Worm (Caenorhabditis elegans): Measurements from ENCODE around the gene cdh-7.

Gene cdh-7

DNA sequence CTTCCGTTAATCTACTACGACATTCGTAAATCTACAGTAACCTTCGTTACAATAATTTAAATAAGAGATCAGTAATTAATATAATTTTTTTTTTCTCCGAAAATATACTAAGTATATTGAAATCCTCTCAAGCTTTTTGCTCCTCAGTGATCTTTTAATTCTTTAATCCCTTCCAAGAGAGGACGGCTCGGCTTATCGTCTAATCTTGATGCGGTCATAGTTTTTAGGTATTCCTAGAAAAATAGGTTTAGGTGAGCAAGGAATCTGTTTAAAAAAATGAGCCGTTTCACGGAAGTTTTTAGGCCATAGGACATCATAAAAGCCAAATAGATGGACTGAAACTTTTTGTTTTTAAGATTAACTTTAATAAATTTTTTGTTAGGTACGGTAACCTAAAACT lies 11.0 kb upstream of the cdh-7 start:
- TF ChIP-seq F13H6.1 (tag; optimal IDR thresholded peaks at IDR 0.05) (no peak), pax-1 (tag; optimal IDR thresholded peaks at IDR 0.05) (no peak), ttx-3 (tag; optimal IDR thresholded peaks at IDR 0.05) (no peak), ceh-48 (tag; optimal IDR thresholded peaks at IDR 0.05) (no peak), ceh-9 (tag; optimal IDR thresholded peaks at IDR 0.05) (no peak), unc-86 (tag; optimal IDR thresholded peaks at IDR 0.05) (no peak), unc-55 (GFP tag; optimal IDR thresholded peaks at IDR 0.05) (no peak), ref-2 (tag; optimal IDR thresholded peaks at IDR 0.05) (no peak), npax-4 (tag; optimal IDR thresholded peaks at IDR 0.05) (no peak), eyg-1 (tag; optimal IDR thresholded peaks at IDR 0.05) (no peak), hlh-8 (tag; optimal IDR thresholded peaks at IDR 0.05) (no peak), ceh-2 (tag; optimal IDR thresholded peaks at IDR 0.05) (no peak), fax-1 (tag; optimal IDR thresholded peaks at IDR 0.05) (no peak)

DNA sequence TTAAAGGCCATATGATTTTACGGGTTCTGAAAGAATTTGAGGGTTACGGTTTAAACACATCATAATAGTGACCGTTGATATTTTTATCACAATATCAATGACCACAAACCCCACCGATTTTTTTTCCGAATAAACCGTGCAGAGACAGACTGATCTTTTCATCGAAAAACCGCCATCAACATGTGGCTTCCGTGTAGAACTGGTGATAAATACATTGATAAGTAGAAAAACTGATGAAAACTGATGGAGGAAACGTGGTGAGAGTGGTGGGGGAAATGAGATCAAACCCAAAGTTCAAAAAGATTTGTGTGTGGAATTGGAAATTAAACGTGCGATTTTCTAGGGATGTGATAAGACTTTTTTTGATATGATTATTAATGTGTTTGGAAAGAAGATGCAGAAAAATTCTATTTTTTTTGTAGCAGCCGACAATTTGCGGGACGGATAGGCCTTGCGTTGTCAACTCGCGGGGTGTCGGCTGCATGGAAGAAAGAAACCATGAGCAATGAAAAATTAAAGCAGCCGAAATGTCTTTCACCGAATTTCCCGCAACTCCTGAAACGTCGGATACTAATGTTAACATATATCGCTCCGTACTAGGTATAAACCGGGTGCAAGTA lies 4.3 kb upstream of the cdh-7 start:
- TF ChIP-seq pax-1 (tag; optimal IDR thresholded peaks at IDR 0.05) (no peak), ceh-30 (tag; optimal IDR thresholded peaks at IDR 0.05) (no peak), madf-2 (tag; optimal IDR thresholded peaks at IDR 0.05) (no peak), dmd-4 (tag; optimal IDR thresholded peaks at IDR 0.05; ENCODE audit: borderline replicate concordance) (no peak), T23F11.4 (GFP tag; optimal IDR thresholded peaks at IDR 0.05) (no peak), syd-9 (tag; optimal IDR thresholded peaks at IDR 0.05) (no peak), hlh-15 (tag; optimal IDR thresholded peaks at IDR 0.05) (no peak), nhr-11 (tag; optimal IDR thresholded peaks at IDR 0.05) (no peak), ceh-18 (tag; optimal IDR thresholded peaks at IDR 0.05) (no peak), pqm-1 (tag; optimal IDR thresholded peaks at IDR 0.05) (no peak), ceh-22 (tag; optimal IDR thresholded peaks at IDR 0.05) (no peak), rnt-1 (tag; optimal IDR thresholded peaks at IDR 0.05) (no peak), ama-1 (optimal IDR thresholded peaks at IDR 0.05) (no peak), F13H6.1 (tag; optimal IDR thresholded peaks at IDR 0.05) (no peak)

DNA sequence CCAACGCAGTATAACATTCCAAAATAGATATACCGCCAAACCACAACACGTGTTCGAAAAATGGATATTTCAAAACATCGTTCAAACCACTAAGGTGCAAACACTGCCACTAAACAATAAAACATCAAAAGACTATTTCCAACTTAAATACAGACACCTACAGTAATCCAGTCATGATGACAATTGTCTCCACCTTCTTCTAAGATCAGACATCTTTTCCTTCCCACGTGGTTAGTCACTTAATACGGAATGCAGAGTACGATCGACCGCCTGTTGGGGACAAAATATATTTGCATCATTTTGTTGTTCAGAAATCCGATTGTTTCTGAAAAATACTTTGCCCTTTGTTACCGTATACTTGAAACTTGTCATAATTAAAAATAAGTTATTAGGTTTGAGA lies 1.8 kb upstream of the cdh-7 start:
- no peak for TF ChIP-seq fkh-10 (GFP tag; optimal IDR thresholded peaks at IDR 0.05)
- no peak for TF ChIP-seq ceh-2 (tag; optimal IDR thresholded peaks at IDR 0.05)

DNA sequence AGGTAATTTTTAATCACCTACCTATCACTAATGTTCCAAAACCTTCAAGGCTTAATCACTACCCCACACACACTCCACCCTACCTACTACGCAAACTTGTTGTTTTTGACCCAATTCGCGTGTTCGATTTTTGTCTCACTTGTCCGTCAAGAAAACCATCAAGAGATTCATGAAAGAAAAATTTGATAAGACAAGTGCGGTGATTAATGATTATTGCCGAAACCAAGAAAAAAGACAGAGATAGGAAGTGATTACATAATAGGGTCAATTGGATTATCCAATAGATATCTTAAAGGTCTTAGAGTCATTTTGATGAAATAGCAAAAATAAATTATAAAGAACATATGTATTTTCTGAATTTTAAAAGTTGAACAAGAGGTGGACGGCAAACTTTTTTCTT lies 1.2 kb downstream of the cdh-7 start:
- no peak for TF ChIP-seq ets-4 (tag; optimal IDR thresholded peaks at IDR 0.05)
- no peak for TF ChIP-seq F13H6.1 (tag; optimal IDR thresholded peaks at IDR 0.05)
- TF ChIP-seq ama-1 (optimal IDR thresholded peaks at IDR 0.05), result no peak
- TF ChIP-seq syd-9 (tag; optimal IDR thresholded peaks at IDR 0.05), result no peak
- no peak for TF ChIP-seq ceh-48 (tag; optimal IDR thresholded peaks at IDR 0.05)
- no peak for TF ChIP-seq npax-4 (tag; optimal IDR thresholded peaks at IDR 0.05)
- TF ChIP-seq C08G9.2 (tag; optimal IDR thresholded peaks at IDR 0.05), result no peak
- no peak for TF ChIP-seq T23F11.4 (GFP tag; optimal IDR thresholded peaks at IDR 0.05)
- no peak for TF ChIP-seq ceh-34 (tag; optimal IDR thresholded peaks at IDR 0.05)
- no peak for TF ChIP-seq pax-1 (tag; optimal IDR thresholded peaks at IDR 0.05)
- no peak for TF ChIP-seq ttx-3 (tag; optimal IDR thresholded peaks at IDR 0.05)
- no peak for TF ChIP-seq fkh-6 (tag; optimal IDR thresholded peaks at IDR 0.05)
- TF ChIP-seq ceh-30 (tag; optimal IDR thresholded peaks at IDR 0.05), result no peak
- no peak for TF ChIP-seq ceh-2 (tag; optimal IDR thresholded peaks at IDR 0.05)
- no peak for TF ChIP-seq unc-42 (tag; optimal IDR thresholded peaks at IDR 0.05)
- no peak for TF ChIP-seq ref-2 (tag; optimal IDR thresholded peaks at IDR 0.05)
- no peak for TF ChIP-seq sdc-2 (tag; optimal IDR thresholded peaks at IDR 0.05)
- TF ChIP-seq tbx-7 (tag; optimal IDR thresholded peaks at IDR 0.05), result no peak
- no peak for TF ChIP-seq rnt-1 (tag; optimal IDR thresholded peaks at IDR 0.05)
- no peak for TF ChIP-seq ceh-18 (tag; optimal IDR thresholded peaks at IDR 0.05)

DNA sequence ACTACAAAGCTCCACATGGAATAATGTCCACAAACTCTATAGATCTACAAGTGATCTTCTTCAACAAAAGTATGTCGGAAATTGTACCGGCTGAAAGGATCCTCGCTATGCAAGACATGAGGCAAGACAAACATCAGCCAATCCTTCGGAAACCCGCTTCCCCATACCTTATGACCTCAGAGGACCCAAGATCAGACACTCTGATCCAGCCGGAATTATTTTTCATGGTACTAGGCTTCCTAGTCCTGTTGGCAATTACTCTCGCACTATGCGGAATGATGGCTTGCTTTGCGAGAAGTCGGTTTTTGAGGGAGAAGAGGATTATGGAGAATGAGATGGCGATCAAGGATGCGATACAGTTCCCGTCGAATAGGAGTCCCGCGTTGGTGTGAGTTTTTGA lies 6.9 kb downstream of the cdh-7 start:
- TF ChIP-seq syd-9 (tag; optimal IDR thresholded peaks at IDR 0.05), result no peak
- no peak for TF ChIP-seq unc-3 (GFP tag; conservative IDR thresholded peaks at IDR 0.05)
- no peak for TF ChIP-seq unc-3 (tag; optimal IDR thresholded peaks at IDR 0.05)
- no peak for TF ChIP-seq ceh-34 (tag; optimal IDR thresholded peaks at IDR 0.05)
- TF ChIP-seq tbx-2 (tag; optimal IDR thresholded peaks at IDR 0.05), result no peak
- no peak for TF ChIP-seq ets-4 (tag; optimal IDR thresholded peaks at IDR 0.05)
- TF ChIP-seq hlh-13 (GFP tag; optimal IDR thresholded peaks at IDR 0.05), result no peak
- no peak for TF ChIP-seq pqm-1 (tag; optimal IDR thresholded peaks at IDR 0.05)
- TF ChIP-seq dmd-4 (tag; optimal IDR thresholded peaks at IDR 0.05; ENCODE audit: borderline replicate concordance), result no peak
- no peak for TF ChIP-seq ceh-19 (GFP tag; optimal IDR thresholded peaks at IDR 0.05)
- no peak for TF ChIP-seq eyg-1 (tag; optimal IDR thresholded peaks at IDR 0.05)
- TF ChIP-seq elt-2 (tag; optimal IDR thresholded peaks at IDR 0.05), result no peak
- TF ChIP-seq pat-9 (tag; optimal IDR thresholded peaks at IDR 0.05), result no peak
- no peak for TF ChIP-seq unc-55 (GFP tag; optimal IDR thresholded peaks at IDR 0.05)
- TF ChIP-seq rnt-1 (tag; optimal IDR thresholded peaks at IDR 0.05), result no peak
- no peak for TF ChIP-seq hlh-6 (tag; optimal IDR thresholded peaks at IDR 0.05)
- no peak for TF ChIP-seq lin-11 (tag; optimal IDR thresholded peaks at IDR 0.05)
- TF ChIP-seq sdc-2 (tag; optimal IDR thresholded peaks at IDR 0.05), result no peak
- TF ChIP-seq ceh-45 (GFP tag; IDR thresholded peaks at IDR 0.05), result no peak
- TF ChIP-seq tbx-7 (tag; optimal IDR thresholded peaks at IDR 0.05), result no peak
- TF ChIP-seq ceh-6 (GFP tag; optimal IDR thresholded peaks at IDR 0.05), result no peak

All from whole organism, late embryonic.